Worm (Caenorhabditis elegans): ENCODE results near the gene his-48.

DNA sequence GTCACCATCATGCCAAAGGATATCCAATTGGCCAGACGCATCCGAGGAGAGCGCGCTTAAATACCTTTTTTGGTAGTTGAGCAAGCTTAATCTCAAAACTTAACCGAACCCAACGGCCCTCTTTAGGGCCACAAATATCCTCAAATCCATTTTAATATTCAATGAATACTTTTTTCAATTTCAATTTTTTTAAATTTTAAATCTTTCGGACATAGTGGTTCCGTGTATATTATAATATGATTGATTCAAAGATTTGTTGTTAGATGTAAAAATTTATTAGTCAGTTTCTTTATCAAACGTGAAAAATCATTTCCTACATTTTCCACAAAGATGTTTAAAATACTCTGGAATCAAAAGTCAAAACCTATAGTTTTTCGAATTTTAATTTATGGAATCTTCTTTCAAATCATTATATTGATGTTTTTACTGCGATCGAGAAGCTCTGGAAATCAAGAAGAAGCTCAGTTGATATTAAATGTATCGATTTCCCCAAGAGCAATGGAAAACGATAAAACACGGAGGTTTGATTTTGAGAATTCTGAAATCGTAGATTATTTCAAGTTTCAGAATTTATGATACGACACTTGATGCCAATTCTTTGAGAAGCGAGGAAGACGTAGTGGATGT is 2.5 kb downstream of the his-48 start, which contains the start of gene B0035.21:
- TF ChIP-seq crh-2 (tag; optimal IDR thresholded peaks at IDR 0.05) = no peak
- TF ChIP-seq lsy-2 (tag; optimal IDR thresholded peaks at IDR 0.05) = no peak
- no peak for TF ChIP-seq nhr-10 (tag; optimal IDR thresholded peaks at IDR 0.05)
- no peak for TF ChIP-seq mdl-1 (tag; optimal IDR thresholded peaks at IDR 0.05)
